Fruit fly (Drosophila melanogaster): ENCODE data around the gene CG11050.

The CG11050 gene

dm6 chr2L:6566020-6566687 lies 44.7 kb upstream of the CG11050 start, which contains the start of gene CG13766:
CG13766 (minus strand) TSS chr2L:6566181.
- TF ChIP-seq CG13123 (GFP tag; optimal IDR thresholded peaks at IDR 0.05) (no peak), CG8924 (tag; optimal IDR thresholded peaks at IDR 0.05) (no peak), Deaf1 (tag; optimal IDR thresholded peaks at IDR 0.05) (no peak), wek (GFP tag; optimal IDR thresholded peaks at IDR 0.05) (peak; percentile 58), croc (GFP tag; conservative IDR thresholded peaks at IDR 0.05) (no peak), Atf6 (GFP tag; IDR thresholded peaks at IDR 0.05) (no peak), trem (tag; optimal IDR thresholded peaks at IDR 0.05) (peak; percentile 51), tll (GFP tag; optimal IDR thresholded peaks at IDR 0.05) (peak in 1 of 2 experiments; percentile 57), Hey (tag; optimal IDR thresholded peaks at IDR 0.05) (no peak), HLH54F (GFP tag; optimal IDR thresholded peaks at IDR 0.05) (no peak), gt (GFP tag; IDR thresholded peaks at IDR 0.05) (no peak), CoRest (tag; optimal IDR thresholded peaks at IDR 0.05) (no peak), dysf (GFP tag; IDR thresholded peaks at IDR 0.05) (no peak), Elba2 (GFP tag; optimal IDR thresholded peaks at IDR 0.05) (no peak), tx (GFP tag; optimal IDR thresholded peaks at IDR 0.05) (no peak), Doc2 (GFP tag; IDR thresholded peaks at IDR 0.05) (no peak), Med (GFP tag) (peak; percentile 34), wor (GFP tag; IDR thresholded peaks at IDR 0.05) (no peak), CG13424 (tag; optimal IDR thresholded peaks at IDR 0.05) (no peak), Nf-YB (GFP tag; optimal IDR thresholded peaks at IDR 0.05) (no peak), CG1603 (tag; optimal IDR thresholded peaks at IDR 0.05) (no peak), Doc3 (GFP tag; IDR thresholded peaks at IDR 0.05; ENCODE audit: partially characterized antibody) (peak; percentile 70; the same call in 2 of the 3 replicates), CG16813 (GFP tag; IDR thresholded peaks at IDR 0.05; ENCODE audit: partially characterized antibody) (peak; percentile 96), Chrac-16 (GFP tag; optimal IDR thresholded peaks at IDR 0.05) (no peak), Hmr (GFP tag; optimal IDR thresholded peaks at IDR 0.05) (peak; percentile 41), hth (optimal IDR thresholded peaks at IDR 0.05) (no peak), Dek (tag; optimal IDR thresholded peaks at IDR 0.05) (no peak), CG10654 (GFP tag; optimal IDR thresholded peaks at IDR 0.05) (no peak), z (GFP tag; IDR thresholded peaks at IDR 0.05) (no peak), HLH4C (GFP tag; IDR thresholded peaks at IDR 0.05; ENCODE audit: partially characterized antibody) (peak; percentile 100), gsb (GFP tag; IDR thresholded peaks at IDR 0.05) (no peak), kni (GFP tag; optimal IDR thresholded peaks at IDR 0.05) (no peak), Ets65A (GFP tag) (peak; percentile 48), pfk (GFP tag; optimal IDR thresholded peaks at IDR 0.05) (no peak), NFAT (GFP tag; IDR thresholded peaks at IDR 0.05) (no peak), row (GFP tag; IDR thresholded peaks at IDR 0.05) (no peak), scrt (GFP tag; optimal IDR thresholded peaks at IDR 0.05) (no peak), Trl (optimal IDR thresholded peaks at IDR 0.05) (no peak), Trl (GFP tag; optimal IDR thresholded peaks at IDR 0.05) (no peak), CG17829 (tag; optimal IDR thresholded peaks at IDR 0.05) (peak; percentile 41), CG7963 (GFP tag; IDR thresholded peaks at IDR 0.05; ENCODE audit: partially characterized antibody) (peak; percentile 98), HmgZ (tag; optimal IDR thresholded peaks at IDR 0.05) (no peak), CG9797 (GFP tag; optimal IDR thresholded peaks at IDR 0.05) (peak; percentile 64), Dll (GFP tag; IDR thresholded peaks at IDR 0.05; ENCODE audit: partially characterized antibody) (peak; percentile 81; the same call in 3 of the 4 replicates), CG14860 (GFP tag; IDR thresholded peaks at IDR 0.05; ENCODE audit: partially characterized antibody) (peak; percentile 100), ttk (GFP tag; IDR thresholded peaks at IDR 0.05) (no peak), CG33213 (GFP tag; optimal IDR thresholded peaks at IDR 0.05) (peak; percentile 71), Myb (GFP tag; optimal IDR thresholded peaks at IDR 0.05) (no peak), vnd (GFP tag; IDR thresholded peaks at IDR 0.05; ENCODE audit: partially characterized antibody) (peak; percentile 97), grau (tag; optimal IDR thresholded peaks at IDR 0.05) (no peak)

All from whole organism, embryonic.